Fruit fly (Drosophila melanogaster) whole organism, prepupa: ENCODE results near the gene nan.

Experiments used
- CG11294 ChIP-seq: fragments of 200-800 bp; sonication (Bioruptor generic); IDR thresholded peaks from 2 replicates; pipeline ENCODE4 v1.3.6; 2022; ENCODE audit warnings: missing biosample characterization, missing genetic modification characterization
- CG7368 ChIP-seq: fragments of 200-800 bp; sonication (Bioruptor generic); optimal IDR thresholded peaks from 3 replicates; lab custom pipeline; 2016; ENCODE audit warnings: missing biosample characterization, missing genetic modification characterization
- Lpt ChIP-seq: fragments of 200-800 bp; sonication (Bioruptor generic); optimal IDR thresholded peaks from 3 replicates; lab custom pipeline; 2016; ENCODE audit warnings: missing biosample characterization, missing genetic modification characterization
- fd59A ChIP-seq: fragments of 200-800 bp; sonication (Bioruptor generic); optimal IDR thresholded peaks from 2 replicates; lab custom pipeline; 2017; ENCODE audit warnings: missing biosample characterization, mild to moderate bottlenecking, missing genetic modification characterization, missing genetic modification reagents
- pdm3 ChIP-seq: fragments of 200-800 bp; sonication (Bioruptor generic); optimal IDR thresholded peaks from 3 replicates; lab custom pipeline; 2016; ENCODE audit warnings: missing biosample characterization, missing genetic modification characterization
- spab ChIP-seq: fragments of 200-800 bp; sonication (Bioruptor generic); optimal IDR thresholded peaks from 2 replicates; lab custom pipeline; 2017; ENCODE audit warnings: missing biosample characterization, mild to moderate bottlenecking, missing genetic modification characterization, missing genetic modification reagents
- topi ChIP-seq: fragments of 200-800 bp; sonication (Bioruptor generic); optimal IDR thresholded peaks from 3 replicates; lab custom pipeline; 2016; ENCODE audit warnings: missing biosample characterization, missing genetic modification characterization

DNA sequence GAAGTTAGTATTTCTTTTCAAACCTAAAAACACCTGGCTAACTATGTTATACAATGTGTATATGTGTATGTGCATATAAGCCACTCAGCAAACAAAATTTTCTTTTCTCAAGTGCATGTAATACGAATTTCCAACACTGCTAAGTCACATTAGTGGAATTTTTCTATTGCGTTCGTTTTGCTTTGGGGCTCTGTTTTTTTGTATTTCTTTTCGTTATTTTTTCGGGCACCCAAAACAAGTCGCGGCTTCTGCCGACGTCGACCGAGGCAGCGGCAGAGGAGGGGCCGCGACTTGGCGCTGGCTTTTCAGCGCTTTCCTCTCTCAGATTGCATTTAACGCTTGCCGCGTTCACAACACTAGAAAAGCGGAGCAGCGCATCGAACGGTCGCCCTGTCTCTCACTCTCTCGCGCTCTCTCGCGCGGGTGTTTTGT lies 30.0 kb upstream of the nan start:
- TF ChIP-seq topi (GFP tag; lab: Kevin White, UChicago) (no peak), pdm3 (GFP tag; lab: Kevin White, UChicago) (no peak), Lpt (GFP tag; lab: Kevin White, UChicago) (peak; percentile 29), CG11294 (GFP tag; lab: Robert Waterston, UW) (no peak; the same call in 1 of the 2 replicates), spab (GFP tag; lab: Kevin White, UChicago) (no peak), CG7368 (GFP tag; lab: Kevin White, UChicago) (no peak), fd59A (GFP tag; lab: Kevin White, UChicago) (no peak)
